Worm (Caenorhabditis elegans) whole organism, L4/young adult: Measurements from ENCODE around the gene twk-3.

ENCODE experiments used
- W03F9.2 ChIP-seq: fragments of 150-350 bp; optimal IDR thresholded peaks from 2 replicates; lab custom pipeline; 2014; ENCODE audit warnings: missing biosample characterization, missing genetic modification characterization
- him-1 ChIP-seq: sonication (generic microtip); optimal IDR thresholded peaks from 2 replicates; lab custom pipeline; 2016; ENCODE audit warnings: missing genotype, missing genetic modification reagents, missing genetic modification characterization, missing compliant biosample characterization

- TF ChIP-seq him-1 (tag; lab: Kevin White, UChicago) (no peak), W03F9.2 (tag; lab: Kevin White, UChicago) (no peak)
These were observed 7.0 kb downstream of the twk-3 start for ce11 chrII:8205612-8206011.
